Fruit fly (Drosophila melanogaster) S2 (cell line): ENCODE results near the gene fkh.

Experiments
- CG8478 ChIP-seq: fragments of >200 bp; optimal IDR thresholded peaks from 2 replicates; lab custom pipeline; 2018
- CTCF ChIP-seq, 2 experiments: fragments of >200 bp; optimal IDR thresholded peaks; 2 replicates each; lab custom pipeline; 2018

The fkh gene

dm6 chr3R:28585076-28585821 is at the start of gene fkh:
fkh (minus strand) TSS chr3R:28585264.
- no peak for TF ChIP-seq CG8478
- TF ChIP-seq CTCF (optimal IDR thresholded peaks at IDR 0.05; lab: Kevin White, UChicago) = no peak

- TF ChIP-seq CTCF (optimal IDR thresholded peaks at IDR 0.05; lab: Kevin White, UChicago) (no peak), CG8478 (no peak)
These were observed 49.4 kb upstream of the fkh start for dm6 chr3R:28634261-28634980.

dm6 chr3R:28633746-28634145 is 48.7 kb upstream of the fkh start:
- TF ChIP-seq CG8478 (no peak), CTCF (optimal IDR thresholded peaks at IDR 0.05; lab: Kevin White, UChicago) (no peak)

dm6 chr3R:28631753-28632152 is 46.7 kb upstream of the fkh start:
- TF ChIP-seq CG8478 = no peak
- TF ChIP-seq CTCF (optimal IDR thresholded peaks at IDR 0.05; lab: Kevin White, UChicago) = no peak

dm6 chr3R:28630861-28631260 is 45.8 kb upstream of the fkh start:
- TF ChIP-seq CG8478 (no peak), CTCF (optimal IDR thresholded peaks at IDR 0.05; lab: Kevin White, UChicago) (no peak)

- TF ChIP-seq CG8478 (no peak), CTCF (optimal IDR thresholded peaks at IDR 0.05; lab: Kevin White, UChicago) (no peak)
These were observed 45.0 kb upstream of the fkh start for dm6 chr3R:28630092-28630491.

- TF ChIP-seq CTCF (optimal IDR thresholded peaks at IDR 0.05; lab: Kevin White, UChicago) (no peak), CG8478 (no peak)
These were observed 44.3 kb upstream of the fkh start for dm6 chr3R:28629186-28629979.

- TF ChIP-seq CG8478 (no peak), CTCF (optimal IDR thresholded peaks at IDR 0.05; lab: Kevin White, UChicago) (no peak)
These were observed 43.6 kb upstream of the fkh start for dm6 chr3R:28628696-28629095.

dm6 chr3R:28627267-28627666 is 42.2 kb upstream of the fkh start:
- TF ChIP-seq CTCF (optimal IDR thresholded peaks at IDR 0.05; lab: Kevin White, UChicago) (no peak), CG8478 (no peak)

- TF ChIP-seq CTCF (optimal IDR thresholded peaks at IDR 0.05; lab: Kevin White, UChicago) (no peak), CG8478 (no peak)
These were observed 38.5 kb upstream of the fkh start for dm6 chr3R:28623564-28623963.

- TF ChIP-seq CG8478 (no peak), CTCF (optimal IDR thresholded peaks at IDR 0.05; lab: Kevin White, UChicago) (no peak)
These were observed 38.1 kb upstream of the fkh start for dm6 chr3R:28623115-28623514.

dm6 chr3R:28620813-28621212 is 35.7 kb upstream of the fkh start:
- TF ChIP-seq CG8478 (no peak), CTCF (optimal IDR thresholded peaks at IDR 0.05; lab: Kevin White, UChicago) (no peak)

- TF ChIP-seq CG8478 = no peak
- TF ChIP-seq CTCF (optimal IDR thresholded peaks at IDR 0.05; lab: Kevin White, UChicago) = peak in 1 of 2 experiments; percentile 42
These were observed 20.8 kb upstream of the fkh start, which contains the start of gene CG9986 for dm6 chr3R:28605835-28606234. CG9986 (plus strand) TSS chr3R:28606079.

- no peak for TF ChIP-seq CG8478
- TF ChIP-seq CTCF (optimal IDR thresholded peaks at IDR 0.05; lab: Kevin White, UChicago) = no peak
These were observed 18.5 kb upstream of the fkh start for dm6 chr3R:28603561-28603960.

- no peak for TF ChIP-seq CG8478
- TF ChIP-seq CTCF (optimal IDR thresholded peaks at IDR 0.05; lab: Kevin White, UChicago) = no peak
These were observed 15.2 kb upstream of the fkh start for dm6 chr3R:28600144-28600792.
